Worm (Caenorhabditis elegans) whole organism, L1 larva: ENCODE results near the gene C49A9.5.
A peak's percentile ranks its signal among the peaks of the same experiment; 100 is the strongest.
"Not testable (repeated sequence)": the region's sequence is repeated elsewhere in the genome, so short reads cannot be mapped to it uniquely, and the experiment has no call there.

Experiments
- C34B4.2 ChIP-seq: sonication (generic microtip); optimal IDR thresholded peaks from 2 replicates; lab custom pipeline; 2017; ENCODE audit warnings: mild to moderate bottlenecking, missing genetic modification characterization, missing compliant biosample characterization
- F16B12.6 ChIP-seq: fragments of 150-350 bp; optimal IDR thresholded peaks from 2 replicates; lab custom pipeline; 2014; ENCODE audit warnings: missing biosample characterization, missing genetic modification characterization
- blmp-1 ChIP-seq: fragments of 150-350 bp; optimal IDR thresholded peaks from 2 replicates; lab custom pipeline; 2014; ENCODE audit warnings: missing biosample characterization, missing genetic modification characterization
- ceh-63 ChIP-seq: fragments of 200-800 bp; sonication (Bioruptor generic); optimal IDR thresholded peaks from 2 replicates; lab custom pipeline; 2018; ENCODE audit warnings: mild to moderate bottlenecking, missing genetic modification characterization, missing compliant biosample characterization
- ceh-82 ChIP-seq, 3 experiments: fragments of 150-350 bp in 1 of 3; sonication (generic microtip) in 2 of 3; optimal IDR thresholded peaks; 2 replicates each; lab custom pipeline; 2014 to 2017; ENCODE audit warnings: missing biosample characterization in 3 of 3, missing genetic modification characterization in 3 of 3
- ceh-90 ChIP-seq: sonication (generic microtip); optimal IDR thresholded peaks from 2 replicates; lab custom pipeline; 2016; ENCODE audit warnings: missing genetic modification characterization, missing compliant biosample characterization
- ces-1 ChIP-seq: fragments of 150-350 bp; optimal IDR thresholded peaks from 2 replicates; lab custom pipeline; 2014; ENCODE audit warnings: missing biosample characterization, missing genetic modification reagents, missing genetic modification characterization
- dpl-1 ChIP-seq, 3 experiments: fragments of 150-350 bp in 2 of 3; sonication (generic microtip) in 1 of 3; optimal IDR thresholded peaks; 2 replicates each; lab custom pipeline; 2014 to 2017; ENCODE audit warnings: missing biosample characterization in 3 of 3, missing genetic modification characterization in 3 of 3, missing genetic modification reagents in 3 of 3
- dsc-1 ChIP-seq: sonication (generic microtip); optimal IDR thresholded peaks from 2 replicates; lab custom pipeline; 2016; ENCODE audit warnings: mild to moderate bottlenecking, missing genetic modification characterization, missing compliant biosample characterization
- efl-1 ChIP-seq, 4 experiments: fragments of 150-350 bp; optimal IDR thresholded peaks in 3 of 4; peaks in 1 of 4; 1 replicate in 1 of 4; 2 replicates in 3 of 4; lab custom pipeline; 2014; ENCODE audit warnings: missing biosample characterization in 2 of 4, missing genetic modification characterization in 2 of 4, missing genetic modification reagents in 2 of 4
- egl-13 ChIP-seq: sonication (generic microtip); optimal IDR thresholded peaks from 2 replicates; lab custom pipeline; 2016; ENCODE audit warnings: missing genotype, missing genetic modification reagents, missing genetic modification characterization, missing compliant biosample characterization
- elt-2 ChIP-seq: sonication (generic microtip); optimal IDR thresholded peaks from 2 replicates; lab custom pipeline; 2016; ENCODE audit warnings: missing genetic modification characterization, mild to moderate bottlenecking, inconsistent platforms, missing compliant biosample characterization, missing genetic modification reagents
- ets-5 ChIP-seq: fragments of 200-800 bp; sonication (Bioruptor generic); IDR thresholded peaks from 2 replicates; pipeline ENCODE4 v1.3.6; 2022; ENCODE audit warnings: missing genetic modification characterization, missing compliant biosample characterization
- fkh-4 ChIP-seq: sonication (generic microtip); optimal IDR thresholded peaks from 2 replicates; lab custom pipeline; 2016; ENCODE audit warnings: missing compliant biosample characterization, missing genetic modification characterization, borderline replicate concordance
- fos-1 ChIP-seq: fragments of 150-350 bp; optimal IDR thresholded peaks from 2 replicates; lab custom pipeline; 2014; ENCODE audit warnings: missing biosample characterization, missing genetic modification characterization
- grh-1 ChIP-seq: fragments of 200-800 bp; sonication (Bioruptor generic); IDR thresholded peaks from 2 replicates; pipeline ENCODE4 v1.3.6; 2022; ENCODE audit warnings: missing genetic modification reagents, missing genetic modification characterization, missing compliant biosample characterization
- hlh-4 ChIP-seq: sonication (generic microtip); optimal IDR thresholded peaks from 2 replicates; lab custom pipeline; 2016; ENCODE audit warnings: mild to moderate bottlenecking, missing genetic modification characterization, missing compliant biosample characterization
- irx-1 ChIP-seq: sonication (generic microtip); optimal IDR thresholded peaks from 2 replicates; lab custom pipeline; 2016; ENCODE audit warnings: missing genetic modification characterization, missing compliant biosample characterization
- lin-14 ChIP-seq: fragments of 200-800 bp; sonication (Bioruptor generic); optimal IDR thresholded peaks from 2 replicates; lab custom pipeline; 2018; ENCODE audit warnings: mild to moderate bottlenecking, missing genetic modification characterization, moderate library complexity, missing compliant biosample characterization
- lin-35 ChIP-seq, 2 experiments: fragments of 150-350 bp; optimal IDR thresholded peaks; 2 replicates each; lab custom pipeline; 2014; ENCODE audit warnings: missing biosample characterization in 2 of 2, missing genetic modification characterization in 2 of 2, missing genetic modification reagents in 2 of 2
- lin-39 ChIP-seq: fragments of 150-350 bp; optimal IDR thresholded peaks from 2 replicates; lab custom pipeline; 2014; ENCODE audit warnings: missing biosample characterization, missing genetic modification reagents, missing genetic modification characterization
- lsy-2 ChIP-seq, 2 experiments: fragments of 150-350 bp; optimal IDR thresholded peaks; 2 replicates each; lab custom pipeline; 2014; ENCODE audit warnings: missing biosample characterization in 2 of 2, missing genetic modification characterization in 2 of 2
- nhr-19 ChIP-seq: fragments of 200-800 bp; sonication (Bioruptor generic); conservative IDR thresholded peaks from 2 replicates; pipeline ENCODE4 v1.3.6; 2022; ENCODE audit warnings: missing genetic modification characterization, missing compliant biosample characterization
- nhr-20 ChIP-seq: sonication (generic microtip); optimal IDR thresholded peaks from 2 replicates; lab custom pipeline; 2016; ENCODE audit warnings: mild to moderate bottlenecking, missing genetic modification characterization, missing compliant biosample characterization
- nhr-47 ChIP-seq: sonication (generic microtip); optimal IDR thresholded peaks from 2 replicates; lab custom pipeline; 2016; ENCODE audit warnings: mild to moderate bottlenecking, missing genetic modification characterization, moderate library complexity, missing compliant biosample characterization
- nhr-76 ChIP-seq: sonication (generic microtip); optimal IDR thresholded peaks from 2 replicates; lab custom pipeline; 2017; ENCODE audit warnings: missing biosample characterization, missing genetic modification characterization
- nhr-77 ChIP-seq: fragments of 150-350 bp; optimal IDR thresholded peaks from 2 replicates; lab custom pipeline; 2014; ENCODE audit warnings: missing biosample characterization, missing genetic modification characterization
- nhr-85 ChIP-seq: sonication (generic microtip); peaks from one replicate; lab custom pipeline; 2016; ENCODE audit warnings: missing genetic modification characterization, inconsistent platforms, missing compliant biosample characterization
- nhr-90 ChIP-seq: sonication (generic microtip); optimal IDR thresholded peaks from 2 replicates; lab custom pipeline; 2016; ENCODE audit warnings: mild to moderate bottlenecking, missing genetic modification characterization, missing compliant biosample characterization; ENCODE audit not compliant: poor library complexity
- snpc-4 ChIP-seq: fragments of 150-350 bp; optimal IDR thresholded peaks from 2 replicates; lab custom pipeline; 2014; ENCODE audit warnings: missing biosample characterization, missing genetic modification characterization
- swsn-7 ChIP-seq: sonication (generic microtip); optimal IDR thresholded peaks from 2 replicates; lab custom pipeline; 2016; ENCODE audit warnings: missing genetic modification characterization, missing compliant biosample characterization
- tlp-1 ChIP-seq: fragments of 150-350 bp; optimal IDR thresholded peaks from 2 replicates; lab custom pipeline; 2014; ENCODE audit warnings: missing biosample characterization, missing genetic modification characterization
- unc-30 ChIP-seq: sonication (generic microtip); optimal IDR thresholded peaks from 2 replicates; lab custom pipeline; 2017; ENCODE audit warnings: missing biosample characterization, missing genetic modification characterization
- unc-98 ChIP-seq: fragments of 200-800 bp; sonication (Bioruptor generic); IDR thresholded peaks from 2 replicates; pipeline ENCODE4 v1.3.6; 2022; ENCODE audit warnings: missing genetic modification characterization, missing compliant biosample characterization
- vab-15 ChIP-seq: sonication (generic microtip); optimal IDR thresholded peaks from 2 replicates; lab custom pipeline; 2017; ENCODE audit warnings: missing genotype, mild to moderate bottlenecking, missing genetic modification characterization, missing compliant biosample characterization
- xbp-1 ChIP-seq: sonication (generic microtip); optimal IDR thresholded peaks from 2 replicates; lab custom pipeline; 2016; ENCODE audit warnings: missing genetic modification characterization, missing compliant biosample characterization
- ztf-11 ChIP-seq, 2 experiments: sonication (generic microtip); optimal IDR thresholded peaks; 2 replicates each; lab custom pipeline; 2016 to 2017; ENCODE audit warnings: missing genetic modification characterization in 2 of 2, missing biosample characterization in 1 of 2, missing compliant biosample characterization in 1 of 2

Gene C49A9.5

DNA sequence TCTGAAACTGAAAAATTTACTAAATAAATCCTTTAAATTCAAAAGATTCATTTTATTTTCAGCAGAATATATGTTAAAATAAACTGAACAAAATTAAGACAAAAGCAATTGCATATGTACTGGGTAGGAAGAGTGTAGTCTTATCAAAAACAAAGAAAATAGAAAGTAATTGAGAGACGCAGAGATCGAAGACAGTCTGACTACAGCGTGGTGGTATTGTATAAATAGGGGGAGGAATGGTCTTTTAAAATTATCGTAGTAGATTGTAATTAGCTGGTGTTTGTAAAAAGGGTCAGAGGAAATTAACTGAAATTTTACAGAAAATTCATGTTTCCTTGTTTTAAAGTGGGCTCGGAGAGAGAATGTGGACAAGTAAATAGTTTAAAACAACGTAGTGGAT lies 35.0 kb downstream of the C49A9.5 start, which contains the start of gene acox-3 (continued):
- TF ChIP-seq C34B4.2 (tag; lab: Kevin White, UChicago) = no peak
- TF ChIP-seq ces-1 (GFP tag; lab: Kevin White, UChicago) = no peak
- TF ChIP-seq F16B12.6 = no peak
- peak in 1 of 2 experiments; percentile 7 for TF ChIP-seq lsy-2 (tag; optimal IDR thresholded peaks at IDR 0.05; lab: Kevin White, UChicago)
- peak; percentile 54 for TF ChIP-seq elt-2 (tag; lab: Kevin White, UChicago)
- no peak for TF ChIP-seq efl-1 (optimal IDR thresholded peaks at IDR 0.05; lab: Kevin White, UChicago)
- no peak for TF ChIP-seq efl-1 (GFP tag; optimal IDR thresholded peaks at IDR 0.05 in 1 of 2; lab: Kevin White, UChicago)
- no peak for TF ChIP-seq grh-1 (GFP tag; lab: Robert Waterston, UW)
- no peak for TF ChIP-seq unc-98 (GFP tag; lab: Robert Waterston, UW)
- no peak for TF ChIP-seq nhr-76 (tag; lab: Kevin White, UChicago)
- TF ChIP-seq snpc-4 = no peak
- no peak for TF ChIP-seq unc-30 (tag; lab: Kevin White, UChicago)
- no peak for TF ChIP-seq lin-39
- TF ChIP-seq ceh-82 (tag; optimal IDR thresholded peaks at IDR 0.05; lab: Kevin White, UChicago) = no peak
- TF ChIP-seq hlh-4 (tag; lab: Kevin White, UChicago) = no peak
- TF ChIP-seq vab-15 = no peak
- TF ChIP-seq fkh-4 (tag; lab: Kevin White, UChicago) = no peak
- no peak for TF ChIP-seq irx-1 (tag; lab: Kevin White, UChicago)
- TF ChIP-seq ets-5 (GFP tag; lab: Robert Waterston, UW) = no peak
- TF ChIP-seq ceh-63 (GFP tag; lab: Kevin White, UChicago) = no peak
- no peak for TF ChIP-seq nhr-47 (tag; lab: Kevin White, UChicago)
- no peak for TF ChIP-seq xbp-1 (tag; lab: Kevin White, UChicago)
- peak; percentile 27 for TF ChIP-seq nhr-85 (tag; lab: Kevin White, UChicago)
- peak in 1 of 3 experiments; percentile 5 for TF ChIP-seq dpl-1 (GFP tag; optimal IDR thresholded peaks at IDR 0.05; lab: Kevin White, UChicago)
- TF ChIP-seq blmp-1 = peak; percentile 43
- no peak for TF ChIP-seq swsn-7 (tag; lab: Kevin White, UChicago)
- peak in 1 of 2 experiments; percentile 52 for TF ChIP-seq lin-35 (GFP tag; optimal IDR thresholded peaks at IDR 0.05; lab: Kevin White, UChicago)
- peak; percentile 92 for TF ChIP-seq nhr-20 (tag; lab: Kevin White, UChicago)
- no peak for TF ChIP-seq nhr-90 (tag; lab: Kevin White, UChicago)
- no peak for TF ChIP-seq nhr-19 (GFP tag; lab: Robert Waterston, UW)
- no peak for TF ChIP-seq tlp-1 (tag; lab: Kevin White, UChicago)

ce11 chrIV:6249591-6249990 lies 36.1 kb downstream of the C49A9.5 start, which contains the start of gene F58F9.1:
Gene F58F9.1 (plus strand): TSS chrIV:6249841.
- TF ChIP-seq egl-13 (tag; lab: Kevin White, UChicago) (peak; percentile 9), swsn-7 (tag; lab: Kevin White, UChicago) (peak; percentile 4), lin-14 (GFP tag; lab: Kevin White, UChicago) (peak; percentile 64), ztf-11 (tag; optimal IDR thresholded peaks at IDR 0.05; lab: Kevin White, UChicago) (no peak), nhr-47 (tag; lab: Kevin White, UChicago) (peak; percentile 29), dsc-1 (tag; lab: Kevin White, UChicago) (peak; percentile 37), nhr-77 (no peak)

ce11 chrIV:6253000-6253399 lies 39.5 kb downstream of the C49A9.5 start, which contains the start of gene T13A10.2:
Gene T13A10.2 (plus strand): TSS chrIV:6253300.
- not testable (repeated sequence) for TF ChIP-seq fos-1; ceh-90 (tag; lab: Kevin White, UChicago); nhr-47 (tag; lab: Kevin White, UChicago)
